Worm (Caenorhabditis elegans) whole organism, L2 larva: ENCODE results near the gene C49G7.10.

Experiments used
- C34F6.9 ChIP-seq: fragments of 150-350 bp; optimal IDR thresholded peaks from 2 replicates; lab custom pipeline; 2014; ENCODE audit warnings: missing biosample characterization, missing genetic modification characterization
- F13H6.1 ChIP-seq: sonication (generic microtip); optimal IDR thresholded peaks from 2 replicates; lab custom pipeline; 2016; ENCODE audit warnings: missing genetic modification characterization, missing compliant biosample characterization
- alr-1 ChIP-seq: fragments of 150-350 bp; optimal IDR thresholded peaks from 2 replicates; lab custom pipeline; 2014; ENCODE audit warnings: missing biosample characterization, missing genetic modification characterization
- aly-2 ChIP-seq: fragments of 150-350 bp; optimal IDR thresholded peaks from 2 replicates; lab custom pipeline; 2014; ENCODE audit warnings: missing biosample characterization, missing genetic modification characterization
- ama-1 ChIP-seq: fragments of 150-350 bp; optimal IDR thresholded peaks from 2 replicates; lab custom pipeline; 2018; ENCODE audit warnings: inconsistent platforms
- ceh-82 ChIP-seq: fragments of 150-350 bp; optimal IDR thresholded peaks from 2 replicates; lab custom pipeline; 2014; ENCODE audit warnings: missing biosample characterization, missing genetic modification characterization
- crh-2 ChIP-seq: sonication (generic microtip); optimal IDR thresholded peaks from 2 replicates; lab custom pipeline; 2017; ENCODE audit warnings: missing biosample characterization, missing genetic modification characterization
- dmd-4 ChIP-seq: sonication (generic microtip); optimal IDR thresholded peaks from 2 replicates; lab custom pipeline; 2017; ENCODE audit warnings: missing biosample characterization, missing genetic modification characterization
- egl-27 ChIP-seq: sonication (generic microtip); optimal IDR thresholded peaks from 3 replicates; lab custom pipeline; 2017; ENCODE audit warnings: missing biosample characterization, missing genetic modification reagents, missing genetic modification characterization
- elt-3 ChIP-seq: sonication (generic microtip); optimal IDR thresholded peaks from 2 replicates; lab custom pipeline; 2017; ENCODE audit warnings: missing biosample characterization, missing genetic modification characterization
- lin-11 ChIP-seq: fragments of 150-350 bp; sonication (generic microtip); optimal IDR thresholded peaks from 2 replicates; lab custom pipeline; 2014; ENCODE audit warnings: missing biosample characterization, missing genetic modification characterization, inconsistent platforms, mixed read lengths
- lin-13 ChIP-seq: fragments of 150-350 bp; optimal IDR thresholded peaks from 2 replicates; lab custom pipeline; 2014; ENCODE audit warnings: missing biosample characterization, missing genetic modification reagents, missing genetic modification characterization
- lsy-2 ChIP-seq, 2 experiments: fragments of 150-350 bp in 1 of 2; sonication (generic microtip) in 1 of 2; optimal IDR thresholded peaks; 2 replicates each; lab custom pipeline; 2014 to 2017; ENCODE audit warnings: missing biosample characterization in 2 of 2, missing genetic modification characterization in 2 of 2
- mab-5 ChIP-seq: fragments of 150-350 bp; optimal IDR thresholded peaks from 2 replicates; lab custom pipeline; 2014; ENCODE audit warnings: missing biosample characterization, missing genetic modification characterization
- mbf-1 ChIP-seq: sonication (generic microtip); optimal IDR thresholded peaks from 2 replicates; lab custom pipeline; 2017; ENCODE audit warnings: missing biosample characterization, missing genetic modification characterization
- mdl-1 ChIP-seq, 2 experiments: fragments of 150-350 bp in 1 of 2; sonication (generic microtip) in 1 of 2; optimal IDR thresholded peaks; 2 replicates each; lab custom pipeline; 2017; ENCODE audit warnings: missing biosample characterization in 2 of 2, missing genetic modification characterization in 2 of 2
- nhr-11 ChIP-seq: fragments of 150-350 bp; optimal IDR thresholded peaks from 2 replicates; lab custom pipeline; 2014; ENCODE audit warnings: missing biosample characterization, missing genetic modification characterization
- nhr-12 ChIP-seq: fragments of 150-350 bp; optimal IDR thresholded peaks from 2 replicates; lab custom pipeline; 2014; ENCODE audit warnings: missing biosample characterization, missing genetic modification characterization
- nhr-129 ChIP-seq: fragments of 150-350 bp; optimal IDR thresholded peaks from 2 replicates; lab custom pipeline; 2014; ENCODE audit warnings: missing biosample characterization, missing genetic modification characterization
- nhr-21 ChIP-seq: fragments of 150-350 bp; optimal IDR thresholded peaks from 2 replicates; lab custom pipeline; 2014; ENCODE audit warnings: missing biosample characterization, missing genetic modification characterization
- nhr-23 ChIP-seq: fragments of 150-350 bp; optimal IDR thresholded peaks from 2 replicates; lab custom pipeline; 2014; ENCODE audit warnings: missing biosample characterization, missing genetic modification reagents, missing genetic modification characterization
- nhr-237 ChIP-seq: fragments of 150-350 bp; optimal IDR thresholded peaks from 2 replicates; lab custom pipeline; 2014; ENCODE audit warnings: missing biosample characterization, missing genetic modification characterization
- nhr-6 ChIP-seq: fragments of 150-350 bp; optimal IDR thresholded peaks from 2 replicates; lab custom pipeline; 2014; ENCODE audit warnings: missing biosample characterization, missing genetic modification characterization
- nhr-77 ChIP-seq: fragments of 150-350 bp; optimal IDR thresholded peaks from 2 replicates; lab custom pipeline; 2014; ENCODE audit warnings: missing biosample characterization, missing genetic modification characterization
- peb-1 ChIP-seq: fragments of 150-350 bp; optimal IDR thresholded peaks from 2 replicates; lab custom pipeline; 2014; ENCODE audit warnings: missing biosample characterization, missing genetic modification characterization
- sem-4 ChIP-seq: fragments of 150-350 bp; optimal IDR thresholded peaks from 2 replicates; lab custom pipeline; 2014; ENCODE audit warnings: missing biosample characterization, missing genetic modification reagents, missing genetic modification characterization
- skn-1 ChIP-seq: sonication (generic microtip); optimal IDR thresholded peaks from 2 replicates; lab custom pipeline; 2017; ENCODE audit warnings: missing biosample characterization, missing genetic modification characterization
- sma-3 ChIP-seq: sonication (generic microtip); optimal IDR thresholded peaks from 2 replicates; lab custom pipeline; 2016; ENCODE audit warnings: missing genetic modification reagents, missing genetic modification characterization, missing compliant biosample characterization
- sma-9 ChIP-seq, 2 experiments: fragments of 150-350 bp in 1 of 2; sonication (generic microtip) in 1 of 2; optimal IDR thresholded peaks; 2 replicates each; lab custom pipeline; 2014 to 2016; ENCODE audit warnings: missing genetic modification characterization in 2 of 2, mild to moderate bottlenecking in 1 of 2, missing biosample characterization in 1 of 2, missing compliant biosample characterization in 1 of 2, missing genetic modification reagents in 1 of 2, moderate library complexity in 1 of 2
- snpc-4 ChIP-seq: fragments of 150-350 bp; optimal IDR thresholded peaks from 2 replicates; lab custom pipeline; 2014; ENCODE audit warnings: missing biosample characterization, missing genetic modification characterization
- unc-39 ChIP-seq: fragments of 150-350 bp; optimal IDR thresholded peaks from 2 replicates; lab custom pipeline; 2014; ENCODE audit warnings: missing biosample characterization, missing genetic modification characterization
- unc-62 ChIP-seq: fragments of 150-350 bp; optimal IDR thresholded peaks from 2 replicates; lab custom pipeline; 2014; ENCODE audit warnings: missing biosample characterization, missing genetic modification reagents, missing genetic modification characterization
- zag-1 ChIP-seq: fragments of 150-350 bp; optimal IDR thresholded peaks from 2 replicates; lab custom pipeline; 2014; ENCODE audit warnings: missing biosample characterization, missing genetic modification characterization
- ztf-1 ChIP-seq: fragments of 200-800 bp; sonication (Bioruptor generic); conservative IDR thresholded peaks from 2 replicates; pipeline ENCODE4 v1.3.6; 2022; ENCODE audit warnings: missing genetic modification characterization, missing compliant biosample characterization
- ztf-11 ChIP-seq: sonication (generic microtip); optimal IDR thresholded peaks from 2 replicates; lab custom pipeline; 2017; ENCODE audit warnings: missing biosample characterization, missing genetic modification characterization
- ztf-4 ChIP-seq: fragments of 150-350 bp; optimal IDR thresholded peaks from 2 replicates; lab custom pipeline; 2014; ENCODE audit warnings: missing biosample characterization, missing genetic modification characterization

Gene C49G7.10

DNA sequence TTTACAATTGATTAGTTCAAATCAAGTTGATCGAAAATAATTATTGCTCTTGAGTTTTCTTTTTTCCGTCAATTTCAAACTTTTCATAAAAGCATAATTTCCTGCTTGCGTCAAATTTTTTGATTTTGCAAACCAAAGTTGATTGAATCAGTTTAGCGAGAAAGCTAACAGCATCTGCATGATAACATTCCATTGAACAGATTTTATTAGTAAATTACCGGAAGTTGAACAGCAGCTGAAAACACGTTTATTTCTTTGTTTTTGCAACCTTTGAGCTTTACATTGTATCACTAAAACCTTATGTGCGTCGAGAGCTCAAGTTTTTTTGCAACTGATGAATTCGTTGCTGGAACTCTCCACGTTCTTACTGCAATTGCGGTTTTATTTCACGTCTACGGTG lies 5.7 kb upstream of the C49G7.10 start, which contains the start of gene srh-169:
Gene srh-169, plus strand, starts transcription at position 301 of the 400 bp plus-strand sequence.
- TF ChIP-seq mab-5 (no peak), nhr-6 (tag; lab: Kevin White, UChicago) (no peak), alr-1 (tag; lab: Kevin White, UChicago) (no peak), crh-2 (no peak), unc-39 (tag; lab: Kevin White, UChicago) (no peak), sem-4 (tag; lab: Kevin White, UChicago) (no peak), ama-1 (lab: Kevin White, UChicago) (no peak), F13H6.1 (no peak), lin-13 (GFP tag; lab: Kevin White, UChicago) (no peak), nhr-77 (tag; lab: Kevin White, UChicago) (no peak), lsy-2 (tag; optimal IDR thresholded peaks at IDR 0.05; lab: Kevin White, UChicago) (no peak), nhr-11 (no peak), elt-3 (no peak), unc-62 (GFP tag; lab: Kevin White, UChicago) (no peak), nhr-237 (tag; lab: Kevin White, UChicago) (no peak), sma-9 (GFP tag; optimal IDR thresholded peaks at IDR 0.05; lab: Kevin White, UChicago) (no peak), sma-9 (tag; optimal IDR thresholded peaks at IDR 0.05; lab: Kevin White, UChicago) (no peak)

- TF ChIP-seq nhr-21 (no peak), C34F6.9 (tag; lab: Kevin White, UChicago) (no peak)
Measured at ce11 chrV:4046122-4046521, 4.3 kb upstream of the C49G7.10 start, which contains the start of gene phat-7. phat-7 (plus strand) TSS chrV:4046422.

DNA sequence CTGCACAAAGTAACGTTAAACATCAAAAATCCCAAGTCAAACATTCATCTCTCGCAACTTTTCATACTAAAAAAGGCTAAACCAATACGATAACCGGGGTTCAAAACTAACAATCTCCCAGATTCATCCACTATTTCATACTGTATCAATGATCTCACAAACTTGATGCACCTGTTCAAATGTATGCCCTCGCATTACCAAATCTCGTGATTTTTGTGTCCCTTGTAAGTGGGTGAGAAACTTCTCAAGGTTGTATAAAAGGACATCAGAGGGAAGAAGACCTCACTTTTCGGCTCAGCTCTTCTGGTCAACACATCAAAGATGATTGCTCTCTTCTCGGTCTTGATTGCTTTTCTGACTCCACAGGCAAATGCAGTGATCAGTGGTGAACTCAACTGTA lies 1.8 kb upstream of the C49G7.10 start, which contains the start of gene phat-3:
Gene phat-3, plus strand, starts transcription at position 301 of the 400 bp plus-strand sequence.
- TF ChIP-seq skn-1 (tag; lab: Kevin White, UChicago) (no peak), nhr-237 (tag; lab: Kevin White, UChicago) (no peak), dmd-4 (tag; lab: Kevin White, UChicago) (no peak), nhr-12 (tag; lab: Kevin White, UChicago) (no peak), lin-11 (tag; lab: Kevin White, UChicago) (no peak), nhr-23 (tag; lab: Kevin White, UChicago) (no peak), aly-2 (tag; lab: Kevin White, UChicago) (no peak), mdl-1 (tag; optimal IDR thresholded peaks at IDR 0.05; lab: Kevin White, UChicago) (no peak), mbf-1 (tag; lab: Kevin White, UChicago) (no peak), sem-4 (tag; lab: Kevin White, UChicago) (no peak), lsy-2 (tag; optimal IDR thresholded peaks at IDR 0.05; lab: Kevin White, UChicago) (no peak)

DNA sequence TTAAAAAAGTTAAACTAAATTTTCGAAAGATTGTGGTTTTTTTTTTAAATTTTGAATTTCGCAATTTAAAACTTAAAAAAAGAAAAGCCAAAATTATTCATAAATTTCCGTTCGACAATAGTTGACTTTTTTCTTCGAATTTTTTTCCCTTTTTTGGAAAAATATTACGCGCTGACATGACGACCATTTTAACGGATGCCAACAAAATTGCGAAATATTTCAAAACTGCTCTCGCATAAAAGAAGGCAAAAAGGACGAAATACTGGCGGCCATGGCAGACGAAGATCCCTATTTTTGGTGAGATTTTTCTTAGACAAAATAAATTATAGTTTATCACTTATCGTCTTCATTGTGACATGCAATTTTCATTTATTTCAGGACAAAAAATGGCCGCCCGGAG lies 3.3 kb downstream of the C49G7.10 start:
- TF ChIP-seq peb-1 (no peak), nhr-129 (tag; lab: Kevin White, UChicago) (peak; percentile 69)

DNA sequence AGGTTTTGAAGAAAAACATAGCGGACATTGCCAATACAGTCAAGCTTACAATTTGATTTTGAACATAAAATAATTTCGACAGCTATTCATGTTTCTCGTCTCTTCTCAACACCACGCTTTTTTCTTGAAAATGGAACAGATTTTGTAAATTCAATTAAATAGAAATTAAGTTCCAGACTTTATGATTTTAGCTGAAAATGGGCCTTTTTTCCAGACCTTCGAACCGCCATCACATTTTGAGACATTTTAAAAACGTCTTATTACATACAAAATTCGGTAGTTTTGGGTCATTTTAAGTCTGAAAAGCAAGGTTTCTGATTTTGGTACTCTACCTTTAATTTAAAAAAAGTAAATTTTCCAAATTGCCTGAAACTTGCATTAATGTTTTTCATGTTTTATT lies 3.7 kb downstream of the C49G7.10 start, which contains the start of gene C49G7.12:
Gene C49G7.12, plus strand, starts transcription at position 301 of the 400 bp plus-strand sequence.
- TF ChIP-seq ztf-1 (GFP tag; lab: Robert Waterston, UW): no peak

ce11 chrV:4035811-4036210 lies 6.0 kb downstream of the C49G7.10 start, which contains the start of gene C49G7.13:
C49G7.13 (plus strand) TSS chrV:4036111.
- TF ChIP-seq nhr-12 (tag; lab: Kevin White, UChicago) (no peak), mdl-1 (tag; optimal IDR thresholded peaks at IDR 0.05; lab: Kevin White, UChicago) (no peak), snpc-4 (tag; lab: Kevin White, UChicago) (no peak), ztf-4 (tag; lab: Kevin White, UChicago) (no peak), ceh-82 (tag; lab: Kevin White, UChicago) (no peak), sma-9 (GFP tag; optimal IDR thresholded peaks at IDR 0.05; lab: Kevin White, UChicago) (no peak), sma-9 (tag; optimal IDR thresholded peaks at IDR 0.05; lab: Kevin White, UChicago) (no peak), C34F6.9 (tag; lab: Kevin White, UChicago) (no peak), sma-3 (GFP tag; lab: Kevin White, UChicago) (no peak), ztf-11 (tag; lab: Kevin White, UChicago) (no peak), elt-3 (no peak), zag-1 (tag; lab: Kevin White, UChicago) (no peak), egl-27 (tag; lab: Kevin White, UChicago) (no peak), ztf-1 (GFP tag; lab: Robert Waterston, UW) (no peak)
